Worm (Caenorhabditis elegans) whole organism, mixed stage, embryonic: ENCODE measurements around the gene Y38E10A.22.
A peak's percentile ranks its signal among the peaks of the same experiment; 100 is the strongest.

Experiments
- M03D4.4 ChIP-seq: sonication (generic microtip); optimal IDR thresholded peaks from 2 replicates; lab custom pipeline; 2017; ENCODE audit warnings: mild to moderate bottlenecking, missing genetic modification characterization, missing compliant biosample characterization
- bed-3 ChIP-seq: fragments of 200-800 bp; sonication (Bioruptor generic); optimal IDR thresholded peaks from 3 replicates; lab custom pipeline; 2018; ENCODE audit warnings: mild to moderate bottlenecking, missing genetic modification characterization, moderate library complexity, missing compliant biosample characterization
- blmp-1 ChIP-seq: fragments of 150-350 bp; optimal IDR thresholded peaks from 2 replicates; lab custom pipeline; 2014; ENCODE audit warnings: missing biosample characterization, missing genetic modification characterization
- ceh-39 ChIP-seq: fragments of 150-350 bp; optimal IDR thresholded peaks from 2 replicates; lab custom pipeline; 2014; ENCODE audit warnings: missing biosample characterization, missing genetic modification characterization
- ceh-83 ChIP-seq: fragments of 200-800 bp; sonication (Bioruptor generic); optimal IDR thresholded peaks from 2 replicates; lab custom pipeline; 2018; ENCODE audit warnings: mild to moderate bottlenecking, missing genetic modification characterization, missing compliant biosample characterization
- ces-1 ChIP-seq: fragments of 150-350 bp; optimal IDR thresholded peaks from 2 replicates; lab custom pipeline; 2014; ENCODE audit warnings: missing biosample characterization, missing genetic modification reagents, missing genetic modification characterization
- cnd-1 ChIP-seq: fragments of 200-800 bp; sonication (Bioruptor generic); optimal IDR thresholded peaks from 2 replicates; lab custom pipeline; 2018; ENCODE audit warnings: mild to moderate bottlenecking, missing genetic modification characterization, missing compliant biosample characterization
- drap-1 ChIP-seq: fragments of 200-800 bp; sonication (Bioruptor generic); optimal IDR thresholded peaks from 3 replicates; lab custom pipeline; 2018; ENCODE audit warnings: mild to moderate bottlenecking, missing genetic modification characterization, missing compliant biosample characterization
- elt-1 ChIP-seq: sonication (generic microtip); optimal IDR thresholded peaks from 2 replicates; lab custom pipeline; 2017; ENCODE audit warnings: missing genetic modification characterization, mild to moderate bottlenecking, missing compliant biosample characterization, antibody characterized with exemption, moderate library complexity, borderline replicate concordance; ENCODE audit not compliant: insufficient read depth
- elt-3 ChIP-seq: fragments of 150-350 bp; optimal IDR thresholded peaks from 2 replicates; lab custom pipeline; 2014; ENCODE audit warnings: missing biosample characterization, missing genetic modification characterization
- flh-1 ChIP-seq: fragments of 200-800 bp; sonication (Bioruptor generic); optimal IDR thresholded peaks from 2 replicates; lab custom pipeline; 2018; ENCODE audit warnings: mild to moderate bottlenecking, missing genetic modification characterization, moderate library complexity, missing compliant biosample characterization
- ham-2 ChIP-seq: fragments of 200-800 bp; sonication (Bioruptor generic); optimal IDR thresholded peaks from 2 replicates; lab custom pipeline; 2018; ENCODE audit warnings: mild to moderate bottlenecking, missing genetic modification characterization, missing compliant biosample characterization
- hlh-1 ChIP-seq: fragments of 150-350 bp; optimal IDR thresholded peaks from 2 replicates; lab custom pipeline; 2014; ENCODE audit warnings: missing biosample characterization, missing genetic modification reagents, missing genetic modification characterization
- lin-13 ChIP-seq: fragments of 150-350 bp; optimal IDR thresholded peaks from 2 replicates; lab custom pipeline; 2014; ENCODE audit warnings: missing biosample characterization, missing genetic modification characterization
- lin-32 ChIP-seq: fragments of 200-800 bp; sonication (Bioruptor generic); optimal IDR thresholded peaks from 2 replicates; lab custom pipeline; 2018; ENCODE audit warnings: mild to moderate bottlenecking, missing genetic modification characterization, missing compliant biosample characterization
- lsy-2 ChIP-seq: fragments of 150-350 bp; optimal IDR thresholded peaks from 2 replicates; lab custom pipeline; 2014; ENCODE audit warnings: missing biosample characterization, missing genetic modification characterization
- mab-5 ChIP-seq: fragments of 150-350 bp; optimal IDR thresholded peaks from 2 replicates; lab custom pipeline; 2014; ENCODE audit warnings: missing biosample characterization, missing genetic modification characterization
- mep-1 ChIP-seq: fragments of 150-350 bp; optimal IDR thresholded peaks from 2 replicates; lab custom pipeline; 2017; ENCODE audit warnings: missing biosample characterization, missing genetic modification reagents, missing genetic modification characterization, inconsistent platforms
- mls-2 ChIP-seq: sonication (generic microtip); optimal IDR thresholded peaks from 2 replicates; lab custom pipeline; 2016; ENCODE audit warnings: mild to moderate bottlenecking, missing genetic modification characterization, moderate library complexity, missing compliant biosample characterization
- nhr-12 ChIP-seq: fragments of 150-350 bp; optimal IDR thresholded peaks from 2 replicates; lab custom pipeline; 2014; ENCODE audit warnings: missing biosample characterization, missing genetic modification characterization
- nhr-2 ChIP-seq: fragments of 150-350 bp; optimal IDR thresholded peaks from 2 replicates; lab custom pipeline; 2014; ENCODE audit warnings: missing biosample characterization, missing genetic modification characterization
- nhr-237 ChIP-seq: fragments of 150-350 bp; optimal IDR thresholded peaks from 2 replicates; lab custom pipeline; 2014; ENCODE audit warnings: missing biosample characterization, missing genetic modification characterization
- nhr-28 ChIP-seq: fragments of 150-350 bp; optimal IDR thresholded peaks from 2 replicates; lab custom pipeline; 2014; ENCODE audit warnings: missing biosample characterization, missing genetic modification characterization
- nhr-76 ChIP-seq: sonication (generic microtip); optimal IDR thresholded peaks from 2 replicates; lab custom pipeline; 2017; ENCODE audit warnings: missing biosample characterization, missing genetic modification characterization
- pha-4 ChIP-seq: fragments of 150-350 bp; optimal IDR thresholded peaks from 2 replicates; lab custom pipeline; 2018; ENCODE audit warnings: missing biosample characterization, missing genetic modification reagents, missing genetic modification characterization
- sem-2 ChIP-seq: fragments of 200-800 bp; sonication (Bioruptor generic); optimal IDR thresholded peaks from 2 replicates; lab custom pipeline; 2018; ENCODE audit warnings: mild to moderate bottlenecking, missing genetic modification characterization, missing compliant biosample characterization
- snpc-4 ChIP-seq: fragments of 150-350 bp; optimal IDR thresholded peaks from 2 replicates; lab custom pipeline; 2014; ENCODE audit warnings: missing biosample characterization, missing genetic modification characterization
- sptf-1 ChIP-seq: sonication (generic microtip); optimal IDR thresholded peaks from 2 replicates; lab custom pipeline; 2017; ENCODE audit warnings: mild to moderate bottlenecking, missing genetic modification characterization, moderate library complexity, missing compliant biosample characterization
- tbx-8 ChIP-seq: fragments of 200-800 bp; sonication (Bioruptor generic); optimal IDR thresholded peaks from 2 replicates; lab custom pipeline; 2018; ENCODE audit warnings: mild to moderate bottlenecking, missing genetic modification characterization, moderate library complexity, missing compliant biosample characterization
- unc-120 ChIP-seq: sonication (generic microtip); optimal IDR thresholded peaks from 2 replicates; lab custom pipeline; 2017; ENCODE audit warnings: missing genetic modification characterization, missing compliant biosample characterization; ENCODE audit not compliant: poor library complexity, severe bottlenecking
- unc-39 ChIP-seq: fragments of 150-350 bp; optimal IDR thresholded peaks from 2 replicates; lab custom pipeline; 2014; ENCODE audit warnings: missing biosample characterization, missing genetic modification characterization
- unc-62 ChIP-seq: fragments of 150-350 bp; optimal IDR thresholded peaks from 2 replicates; lab custom pipeline; 2014; ENCODE audit warnings: missing biosample characterization, missing genetic modification reagents, missing genetic modification characterization
- zip-8 ChIP-seq: fragments of 150-350 bp; optimal IDR thresholded peaks from 2 replicates; lab custom pipeline; 2014; ENCODE audit warnings: missing biosample characterization, missing genetic modification characterization

Y38E10A.22 gene

ce11 chrII:12715757-12716350 is 38.2 kb upstream of the Y38E10A.22 start:
- TF ChIP-seq unc-120 (tag; lab: Kevin White, UChicago) = no peak
- no peak for TF ChIP-seq mab-5 (tag; lab: Kevin White, UChicago)
- no peak for TF ChIP-seq unc-39 (tag; lab: Kevin White, UChicago)
- no peak for TF ChIP-seq snpc-4 (tag; lab: Kevin White, UChicago)
- no peak for TF ChIP-seq ham-2 (GFP tag; lab: Kevin White, UChicago)
- TF ChIP-seq zip-8 = no peak
- TF ChIP-seq drap-1 = no peak
- TF ChIP-seq sem-2 (GFP tag; lab: Kevin White, UChicago) = no peak
- TF ChIP-seq nhr-237 (tag; lab: Kevin White, UChicago) = no peak
- TF ChIP-seq nhr-28 = no peak
- no peak for TF ChIP-seq ceh-83 (GFP tag; lab: Kevin White, UChicago)
- TF ChIP-seq nhr-76 = no peak
- TF ChIP-seq blmp-1 = no peak
- TF ChIP-seq, all 35 proteins: peak for 0

ce11 chrII:12711490-12711889 is 33.9 kb upstream of the Y38E10A.22 start:
- TF ChIP-seq drap-1 (no peak), sptf-1 (tag; lab: Kevin White, UChicago) (no peak), blmp-1 (no peak), bed-3 (no peak), lin-32 (GFP tag; lab: Kevin White, UChicago) (no peak), ces-1 (GFP tag; lab: Kevin White, UChicago) (peak; percentile 86), hlh-1 (tag; lab: Kevin White, UChicago) (no peak)

ce11 chrII:12696116-12696515 is 18.5 kb upstream of the Y38E10A.22 start:
- TF ChIP-seq tbx-8 (GFP tag; lab: Kevin White, UChicago) = no peak
- TF ChIP-seq lin-32 (GFP tag; lab: Kevin White, UChicago) = no peak

- TF ChIP-seq lsy-2 (tag; lab: Kevin White, UChicago) (no peak), M03D4.4 (no peak), sem-2 (GFP tag; lab: Kevin White, UChicago) (no peak), elt-1 (tag; lab: Kevin White, UChicago) (no peak), drap-1 (no peak), nhr-2 (tag; lab: Kevin White, UChicago) (no peak), mep-1 (no peak), tbx-8 (GFP tag; lab: Kevin White, UChicago) (no peak), mls-2 (tag; lab: Kevin White, UChicago) (no peak), lin-13 (tag; lab: Kevin White, UChicago) (no peak), flh-1 (GFP tag; lab: Kevin White, UChicago) (no peak), unc-120 (tag; lab: Kevin White, UChicago) (no peak), hlh-1 (tag; lab: Kevin White, UChicago) (no peak), lin-32 (GFP tag; lab: Kevin White, UChicago) (no peak), nhr-237 (tag; lab: Kevin White, UChicago) (no peak), bed-3 (no peak), nhr-12 (tag; lab: Kevin White, UChicago) (no peak)
These were observed 16.5 kb upstream of the Y38E10A.22 start, which contains the start of gene tbc-17 for ce11 chrII:12694112-12694511. tbc-17 (plus strand) TSS chrII:12694412.

ce11 chrII:12692694-12693093 is 15.1 kb upstream of the Y38E10A.22 start:
- no peak for TF ChIP-seq sem-2 (GFP tag; lab: Kevin White, UChicago)
- TF ChIP-seq blmp-1 = peak; percentile 75

ce11 chrII:12691351-12691750 is 13.7 kb upstream of the Y38E10A.22 start:
- TF ChIP-seq mep-1 = no peak
- no peak for TF ChIP-seq M03D4.4
- no peak for TF ChIP-seq nhr-12 (tag; lab: Kevin White, UChicago)
- no peak for TF ChIP-seq hlh-1 (tag; lab: Kevin White, UChicago)
- no peak for TF ChIP-seq bed-3
- no peak for TF ChIP-seq elt-1 (tag; lab: Kevin White, UChicago)
- no peak for TF ChIP-seq unc-62 (GFP tag; lab: Kevin White, UChicago)
- TF ChIP-seq flh-1 (GFP tag; lab: Kevin White, UChicago) = no peak
- TF ChIP-seq elt-3 = no peak
- TF ChIP-seq pha-4 (tag; lab: Kevin White, UChicago) = no peak
- TF ChIP-seq cnd-1 (tag; lab: Kevin White, UChicago) = no peak
- TF ChIP-seq zip-8 = no peak
- TF ChIP-seq ceh-39 (tag; lab: Kevin White, UChicago) = no peak
